Worm (Caenorhabditis elegans) whole organism, young adult: Measurements from ENCODE around the gene Y65A5A.2.

ENCODE experiments used
- B0019.2 ChIP-seq: fragments of 200-800 bp; sonication (Bioruptor generic); conservative IDR thresholded peaks from 2 replicates; pipeline ENCODE4 v1.3.6; 2022; ENCODE audit warnings: missing genetic modification reagents, missing genetic modification characterization, missing compliant biosample characterization
- C06A6.2 ChIP-seq: fragments of 200-800 bp; sonication (Bioruptor generic); conservative IDR thresholded peaks from 2 replicates; pipeline ENCODE4 v1.3.6; 2022; ENCODE audit warnings: missing genetic modification characterization, missing compliant biosample characterization
- C17E4.6 ChIP-seq: fragments of 200-800 bp; sonication (Bioruptor generic); IDR thresholded peaks from 2 replicates; pipeline ENCODE4 v1.3.6; 2022; ENCODE audit warnings: missing genetic modification reagents, missing genetic modification characterization, missing compliant biosample characterization
- F22D6.2 ChIP-seq: sonication (generic microtip); optimal IDR thresholded peaks from 2 replicates; lab custom pipeline; 2016; ENCODE audit warnings: mild to moderate bottlenecking, missing genetic modification characterization, missing compliant biosample characterization
- F33H1.4 ChIP-seq: fragments of 200-800 bp; sonication (Bioruptor generic); IDR thresholded peaks from 2 replicates; pipeline ENCODE4 v1.3.6; 2022; ENCODE audit warnings: missing genetic modification reagents, missing genetic modification characterization, missing compliant biosample characterization
- F49E8.2 ChIP-seq: sonication (generic microtip); optimal IDR thresholded peaks from 3 replicates; lab custom pipeline; 2017; ENCODE audit warnings: missing genetic modification characterization, mild to moderate bottlenecking, missing compliant biosample characterization, antibody characterized with exemption, moderate library complexity; ENCODE audit not compliant: insufficient read depth
- F57A8.1 ChIP-seq: fragments of 200-800 bp; sonication (Bioruptor generic); optimal IDR thresholded peaks from 2 replicates; lab custom pipeline; 2018; ENCODE audit warnings: mild to moderate bottlenecking, missing genetic modification characterization, moderate library complexity, missing compliant biosample characterization
- T07F8.4 ChIP-seq: sonication (generic microtip); optimal IDR thresholded peaks from 2 replicates; lab custom pipeline; 2016; ENCODE audit warnings: mild to moderate bottlenecking, missing genetic modification characterization, moderate library complexity, missing compliant biosample characterization
- T26A5.8 ChIP-seq: sonication (generic microtip); optimal IDR thresholded peaks from 2 replicates; lab custom pipeline; 2016; ENCODE audit warnings: missing genetic modification characterization, missing compliant biosample characterization
- Y95B8A.8 ChIP-seq: fragments of 200-800 bp; sonication (Bioruptor generic); IDR thresholded peaks from 2 replicates; pipeline ENCODE4 v1.3.6; 2022; ENCODE audit warnings: missing genetic modification reagents, missing genetic modification characterization, missing compliant biosample characterization
- ama-1 ChIP-seq, 3 experiments: fragments of 150-350 bp in 1 of 3; sonication (generic microtip) in 2 of 3; optimal IDR thresholded peaks; 2 replicates each; lab custom pipeline; 2014 to 2018; ENCODE audit warnings: missing biosample characterization in 2 of 3, missing genetic modification characterization in 2 of 3, missing genetic modification reagents in 2 of 3
- aptf-3 ChIP-seq: fragments of 200-800 bp; sonication (Bioruptor generic); IDR thresholded peaks from 2 replicates; pipeline ENCODE4 v1.3.6; 2022; ENCODE audit warnings: missing genetic modification characterization, missing compliant biosample characterization
- attf-5 ChIP-seq: fragments of 200-800 bp; sonication (Bioruptor generic); optimal IDR thresholded peaks from 2 replicates; lab custom pipeline; 2018; ENCODE audit warnings: mild to moderate bottlenecking, missing genetic modification characterization, missing compliant biosample characterization
- cebp-2 ChIP-seq: fragments of 200-800 bp; sonication (Bioruptor generic); IDR thresholded peaks from 2 replicates; pipeline ENCODE4 v1.3.6; 2022; ENCODE audit warnings: missing genetic modification characterization, missing compliant biosample characterization
- ceh-27 ChIP-seq: fragments of 200-800 bp; sonication (Bioruptor generic); optimal IDR thresholded peaks from 2 replicates; lab custom pipeline; 2018; ENCODE audit warnings: mild to moderate bottlenecking, missing genetic modification characterization, moderate library complexity, missing compliant biosample characterization
- ceh-91 ChIP-seq: fragments of 200-800 bp; sonication (Bioruptor generic); IDR thresholded peaks from 2 replicates; pipeline ENCODE4 v1.3.6; 2022; ENCODE audit warnings: missing genetic modification reagents, missing genetic modification characterization, missing compliant biosample characterization
- ets-4 ChIP-seq: fragments of 200-800 bp; sonication (Bioruptor generic); optimal IDR thresholded peaks from 2 replicates; lab custom pipeline; 2018; ENCODE audit warnings: mild to moderate bottlenecking, missing genetic modification characterization, missing compliant biosample characterization
- fkh-3 ChIP-seq: sonication (generic microtip); optimal IDR thresholded peaks from 2 replicates; lab custom pipeline; 2016; ENCODE audit warnings: mild to moderate bottlenecking, missing genetic modification characterization, missing compliant biosample characterization
- hlh-26 ChIP-seq: fragments of 200-800 bp; sonication (Bioruptor generic); conservative IDR thresholded peaks from 2 replicates; pipeline ENCODE4 v1.3.6; 2022; ENCODE audit warnings: missing genetic modification reagents, missing genetic modification characterization, missing compliant biosample characterization
- lag-1 ChIP-seq: fragments of 200-800 bp; sonication (Bioruptor generic); IDR thresholded peaks from 2 replicates; pipeline ENCODE4 v1.3.6; 2022; ENCODE audit warnings: missing genetic modification reagents, missing genetic modification characterization, missing compliant biosample characterization
- lin-54 ChIP-seq: fragments of 200-800 bp; sonication (Bioruptor generic); optimal IDR thresholded peaks from 2 replicates; lab custom pipeline; 2018; ENCODE audit warnings: mild to moderate bottlenecking, missing genetic modification characterization, missing compliant biosample characterization
- lir-1 ChIP-seq: fragments of 200-800 bp; sonication (Bioruptor generic); conservative IDR thresholded peaks from 2 replicates; pipeline ENCODE4 v1.3.6; 2022; ENCODE audit warnings: missing genetic modification reagents, missing genetic modification characterization, missing compliant biosample characterization
- lsl-1 ChIP-seq: fragments of 200-800 bp; sonication (Bioruptor generic); optimal IDR thresholded peaks from 2 replicates; lab custom pipeline; 2018; ENCODE audit warnings: mild to moderate bottlenecking, missing genetic modification characterization, moderate library complexity, missing compliant biosample characterization
- lsy-27 ChIP-seq: sonication (generic microtip); optimal IDR thresholded peaks from 2 replicates; lab custom pipeline; 2017; ENCODE audit warnings: missing genetic modification characterization, mild to moderate bottlenecking, missing compliant biosample characterization, antibody characterized with exemption, missing genotype, borderline replicate concordance; ENCODE audit not compliant: insufficient read depth
- madf-6 ChIP-seq: fragments of 200-800 bp; sonication (Bioruptor generic); IDR thresholded peaks from 2 replicates; pipeline ENCODE4 v1.3.6; 2022; ENCODE audit warnings: missing genetic modification reagents, missing genetic modification characterization, missing compliant biosample characterization
- madf-8 ChIP-seq: fragments of 200-800 bp; sonication (Bioruptor generic); conservative IDR thresholded peaks from 2 replicates; pipeline ENCODE4 v1.3.6; 2022; ENCODE audit warnings: missing genetic modification reagents, missing genetic modification characterization, missing compliant biosample characterization
- mcd-1 ChIP-seq: fragments of 200-800 bp; sonication (Bioruptor generic); IDR thresholded peaks from 2 replicates; pipeline ENCODE4 v1.3.6; 2022; ENCODE audit warnings: missing genetic modification reagents, missing genetic modification characterization, missing compliant biosample characterization
- mes-4 ChIP-seq: sonication (generic microtip); optimal IDR thresholded peaks from 2 replicates; lab custom pipeline; 2016; ENCODE audit warnings: missing genotype, missing genetic modification characterization, missing compliant biosample characterization
- rpc-1 ChIP-seq, 2 experiments: fragments of 150-350 bp in 1 of 2; sonication (generic microtip) in 1 of 2; optimal IDR thresholded peaks; 2 replicates each; lab custom pipeline; 2014 to 2018; ENCODE audit warnings: missing biosample characterization in 1 of 2, missing genetic modification characterization in 1 of 2, missing genetic modification reagents in 1 of 2, missing genotype in 1 of 2
- sdz-38 ChIP-seq: sonication (generic microtip); optimal IDR thresholded peaks from 2 replicates; lab custom pipeline; 2016; ENCODE audit warnings: missing genotype, missing genetic modification characterization, missing compliant biosample characterization
- snpc-4 ChIP-seq, 5 experiments: fragments of 150-350 bp in 1 of 5; sonication (generic microtip) in 4 of 5; optimal IDR thresholded peaks; 2 replicates each; lab custom pipeline; 2014 to 2018; ENCODE audit warnings: missing genetic modification characterization in 5 of 5, missing biosample characterization in 3 of 5, antibody characterized with exemption in 2 of 5, mild to moderate bottlenecking in 2 of 5, missing compliant biosample characterization in 2 of 5, missing genotype in 2 of 5, moderate library complexity in 2 of 5, missing genetic modification reagents in 1 of 5
- somi-1 ChIP-seq: fragments of 200-800 bp; sonication (Bioruptor generic); optimal IDR thresholded peaks from 2 replicates; lab custom pipeline; 2018; ENCODE audit warnings: mild to moderate bottlenecking, missing genetic modification characterization, missing compliant biosample characterization
- tbx-9 ChIP-seq: sonication (generic microtip); optimal IDR thresholded peaks from 2 replicates; lab custom pipeline; 2016; ENCODE audit warnings: borderline replicate concordance, missing genetic modification characterization, inconsistent platforms, missing compliant biosample characterization
- unc-62 ChIP-seq: fragments of 150-350 bp; optimal IDR thresholded peaks from 2 replicates; lab custom pipeline; 2014; ENCODE audit warnings: missing biosample characterization, missing genetic modification reagents, missing genetic modification characterization
- zim-3 ChIP-seq: sonication (generic microtip); optimal IDR thresholded peaks from 2 replicates; lab custom pipeline; 2017; ENCODE audit warnings: mild to moderate bottlenecking, missing genetic modification characterization, moderate library complexity, missing compliant biosample characterization
- ztf-3 ChIP-seq: fragments of 200-800 bp; sonication (Bioruptor generic); optimal IDR thresholded peaks from 2 replicates; lab custom pipeline; 2018; ENCODE audit warnings: mild to moderate bottlenecking, missing genetic modification characterization, missing compliant biosample characterization
- ztf-6 ChIP-seq: fragments of 200-800 bp; sonication (Bioruptor generic); IDR thresholded peaks from 2 replicates; pipeline ENCODE4 v1.3.6; 2022; ENCODE audit warnings: missing genetic modification reagents, missing genetic modification characterization, missing compliant biosample characterization

Y65A5A.2 gene

ce11 chrIV:16388856-16389461 lies 22.9 kb upstream of the Y65A5A.2 start (continued):
- no peak for TF ChIP-seq Y95B8A.8 (GFP tag; lab: Robert Waterston, UW)
- TF ChIP-seq attf-5 (GFP tag; lab: Kevin White, UChicago): peak; percentile 52
- TF ChIP-seq ets-4 (GFP tag; lab: Kevin White, UChicago): no peak

- TF ChIP-seq B0019.2 (no peak), ceh-91 (GFP tag; lab: Robert Waterston, UW) (no peak), zim-3 (tag; lab: Kevin White, UChicago) (no peak), T07F8.4 (tag; lab: Kevin White, UChicago) (no peak), ets-4 (GFP tag; lab: Kevin White, UChicago) (no peak), T26A5.8 (tag; lab: Kevin White, UChicago) (no peak), F57A8.1 (no peak), cebp-2 (GFP tag; lab: Robert Waterston, UW) (no peak), C06A6.2 (GFP tag; lab: Robert Waterston, UW) (no peak), fkh-3 (tag; lab: Kevin White, UChicago) (no peak), lsy-27 (tag; lab: Kevin White, UChicago) (no peak)
These were observed 20.4 kb upstream of the Y65A5A.2 start for ce11 chrIV:16391470-16391869.

- TF ChIP-seq zim-3 (tag; lab: Kevin White, UChicago): no peak
- TF ChIP-seq snpc-4 (GFP tag; optimal IDR thresholded peaks at IDR 0.05; lab: Kevin White, UChicago): no peak
- TF ChIP-seq snpc-4 (tag; optimal IDR thresholded peaks at IDR 0.05; lab: Kevin White, UChicago): peak in 1 of 4 experiments; percentile 36
- TF ChIP-seq rpc-1 (optimal IDR thresholded peaks at IDR 0.05; lab: Kevin White, UChicago): no peak
- TF ChIP-seq rpc-1 (tag; optimal IDR thresholded peaks at IDR 0.05; lab: Kevin White, UChicago): no peak
- no peak for TF ChIP-seq ama-1 (optimal IDR thresholded peaks at IDR 0.05; lab: Kevin White, UChicago)
- TF ChIP-seq ama-1 (GFP tag; optimal IDR thresholded peaks at IDR 0.05; lab: Kevin White, UChicago): no peak
- no peak for TF ChIP-seq aptf-3 (GFP tag; lab: Robert Waterston, UW)
- no peak for TF ChIP-seq sdz-38 (tag; lab: Kevin White, UChicago)
- no peak for TF ChIP-seq mcd-1 (GFP tag; lab: Robert Waterston, UW)
- TF ChIP-seq ceh-27: no peak
- TF ChIP-seq, all 124 proteins: peak for 1
These were observed 18.2 kb upstream of the Y65A5A.2 start, which contains the start of gene Y65A5A.24 for ce11 chrIV:16393668-16394067. Gene Y65A5A.24 (plus strand): TSS chrIV:16393968.

ce11 chrIV:16396651-16397050 lies 15.2 kb upstream of the Y65A5A.2 start:
- no peak for TF ChIP-seq lag-1 (GFP tag; lab: Robert Waterston, UW)
- no peak for TF ChIP-seq madf-8 (GFP tag; lab: Robert Waterston, UW)
- no peak for TF ChIP-seq lin-54 (GFP tag; lab: Kevin White, UChicago)
- TF ChIP-seq unc-62: peak; percentile 93

ce11 chrIV:16397845-16398607 lies 13.8 kb upstream of the Y65A5A.2 start:
- TF ChIP-seq F33H1.4 (GFP tag; lab: Robert Waterston, UW) (no peak), madf-6 (peak; percentile 50), F22D6.2 (no peak), ztf-6 (GFP tag; lab: Robert Waterston, UW) (no peak), lsl-1 (GFP tag; lab: Kevin White, UChicago) (peak; percentile 31), hlh-26 (GFP tag; lab: Robert Waterston, UW) (no peak), C06A6.2 (GFP tag; lab: Robert Waterston, UW) (no peak), somi-1 (GFP tag; lab: Kevin White, UChicago) (no peak), ztf-3 (no peak), F49E8.2 (peak; percentile 58), attf-5 (GFP tag; lab: Kevin White, UChicago) (peak; percentile 44), C17E4.6 (GFP tag; lab: Robert Waterston, UW) (no peak), mes-4 (tag; lab: Kevin White, UChicago) (peak; percentile 63), lir-1 (no peak), tbx-9 (tag; lab: Kevin White, UChicago) (no peak), rpc-1 (optimal IDR thresholded peaks at IDR 0.05; lab: Kevin White, UChicago) (peak; percentile 88), rpc-1 (tag; optimal IDR thresholded peaks at IDR 0.05; lab: Kevin White, UChicago) (peak; percentile 87), ama-1 (optimal IDR thresholded peaks at IDR 0.05; lab: Kevin White, UChicago) (no peak), ama-1 (GFP tag; optimal IDR thresholded peaks at IDR 0.05; lab: Kevin White, UChicago) (peak; percentile 50 to 56)
